Worm (Caenorhabditis elegans) whole organism, L4 larva: Measurements from ENCODE around the gene srt-70.
A peak's percentile ranks its signal among the peaks of the same experiment; 100 is the strongest.

ENCODE experiments used
- D1046.2 ChIP-seq: fragments of 200-800 bp; sonication (Bioruptor generic); IDR thresholded peaks from 2 replicates; pipeline ENCODE4 v1.3.6; 2022; ENCODE audit warnings: missing genetic modification characterization, missing compliant biosample characterization
- F44E2.7 ChIP-seq: fragments of 200-800 bp; sonication (Bioruptor generic); IDR thresholded peaks from 2 replicates; pipeline ENCODE4 v2.1.2; 2022; ENCODE audit warnings: missing genetic modification characterization, missing compliant biosample characterization
- R02D3.7 ChIP-seq: fragments of 150-350 bp; sonication (generic microtip); optimal IDR thresholded peaks from 3 replicates; lab custom pipeline; 2014; ENCODE audit warnings: missing biosample characterization, missing genetic modification characterization
- T20F7.1 ChIP-seq: fragments of 200-800 bp; sonication (Bioruptor generic); optimal IDR thresholded peaks from 2 replicates; lab custom pipeline; 2018; ENCODE audit warnings: mild to moderate bottlenecking, missing genetic modification characterization, missing compliant biosample characterization
- ZK337.2 ChIP-seq: fragments of 200-800 bp; sonication (Bioruptor generic); IDR thresholded peaks from 2 replicates; pipeline ENCODE4 v1.3.6; 2022; ENCODE audit warnings: missing genetic modification reagents, missing genetic modification characterization, missing compliant biosample characterization
- aha-1 ChIP-seq: fragments of 150-350 bp; peaks from one replicate; lab custom pipeline; 2014; ENCODE audit warnings: missing biosample characterization, missing genetic modification characterization
- ama-1 ChIP-seq: fragments of 150-350 bp; optimal IDR thresholded peaks from 2 replicates; lab custom pipeline; 2014; ENCODE audit warnings: inconsistent platforms, mixed read lengths
- ceh-20 ChIP-seq: fragments of 200-800 bp; sonication (Bioruptor generic); IDR thresholded peaks from 2 replicates; pipeline ENCODE4 v1.3.6; 2022; ENCODE audit warnings: missing genetic modification reagents, missing genetic modification characterization, missing compliant biosample characterization
- ceh-28 ChIP-seq: fragments of 150-350 bp; optimal IDR thresholded peaks from 2 replicates; lab custom pipeline; 2014; ENCODE audit warnings: missing biosample characterization, missing genetic modification reagents, missing genetic modification characterization
- ceh-82 ChIP-seq: sonication (generic microtip); optimal IDR thresholded peaks from 2 replicates; lab custom pipeline; 2017; ENCODE audit warnings: missing biosample characterization, missing genetic modification characterization
- ces-1 ChIP-seq: fragments of 150-350 bp; sonication (generic microtip); optimal IDR thresholded peaks from 4 replicates; lab custom pipeline; 2014; ENCODE audit warnings: missing biosample characterization, missing genetic modification reagents, missing genetic modification characterization
- daf-16 ChIP-seq, 3 experiments: sonication (generic microtip); optimal IDR thresholded peaks; 2 replicates each; lab custom pipeline; 2016 to 2017; ENCODE audit warnings: missing genetic modification characterization in 3 of 3, missing genetic modification reagents in 3 of 3, mild to moderate bottlenecking in 2 of 3, missing compliant biosample characterization in 2 of 3, missing biosample characterization in 1 of 3, moderate library complexity in 1 of 3
- daf-8 ChIP-seq: fragments of 200-800 bp; sonication (Bioruptor generic); IDR thresholded peaks from 2 replicates; pipeline ENCODE4 v1.3.6; 2022; ENCODE audit warnings: missing genetic modification characterization, missing compliant biosample characterization
- dmd-6 ChIP-seq: fragments of 200-800 bp; sonication (Bioruptor generic); IDR thresholded peaks from 2 replicates; pipeline ENCODE4 v1.3.6; 2022; ENCODE audit warnings: missing genetic modification reagents, missing genetic modification characterization, missing compliant biosample characterization
- dmd-8 ChIP-seq: fragments of 200-800 bp; sonication (Bioruptor generic); IDR thresholded peaks from 2 replicates; pipeline ENCODE4 v1.3.6; 2022; ENCODE audit warnings: missing genetic modification characterization, missing compliant biosample characterization
- dpl-1 ChIP-seq: fragments of 150-350 bp; optimal IDR thresholded peaks from 2 replicates; lab custom pipeline; 2014; ENCODE audit warnings: missing biosample characterization, missing genetic modification reagents, missing genetic modification characterization
- duxl-1 ChIP-seq: sonication (generic microtip); optimal IDR thresholded peaks from 2 replicates; lab custom pipeline; 2016; ENCODE audit warnings: mild to moderate bottlenecking, missing genetic modification characterization, moderate library complexity, missing compliant biosample characterization; ENCODE audit not compliant: poor library complexity
- dve-1 ChIP-seq: sonication (generic microtip); optimal IDR thresholded peaks from 2 replicates; lab custom pipeline; 2017; ENCODE audit warnings: antibody characterized with exemption, mild to moderate bottlenecking, missing genetic modification characterization, missing compliant biosample characterization; ENCODE audit not compliant: insufficient read depth
- egl-43 ChIP-seq: fragments of 200-800 bp; sonication (Bioruptor generic); IDR thresholded peaks from 2 replicates; pipeline ENCODE4 v1.3.6; 2022; ENCODE audit warnings: missing genetic modification reagents, missing genetic modification characterization, missing compliant biosample characterization
- fkh-10 ChIP-seq: fragments of 150-350 bp; optimal IDR thresholded peaks from 2 replicates; lab custom pipeline; 2014; ENCODE audit warnings: missing biosample characterization, missing genetic modification reagents, missing genetic modification characterization
- fos-1 ChIP-seq: fragments of 150-350 bp; optimal IDR thresholded peaks from 2 replicates; lab custom pipeline; 2014; ENCODE audit warnings: missing biosample characterization, missing genetic modification characterization
- gei-8 ChIP-seq: fragments of 200-800 bp; sonication (Bioruptor generic); optimal IDR thresholded peaks from 2 replicates; lab custom pipeline; 2018; ENCODE audit warnings: mild to moderate bottlenecking, missing genetic modification characterization, missing compliant biosample characterization
- hlh-11 ChIP-seq: fragments of 200-800 bp; sonication (Bioruptor generic); optimal IDR thresholded peaks from 2 replicates; lab custom pipeline; 2018; ENCODE audit warnings: mild to moderate bottlenecking, missing genetic modification characterization, missing compliant biosample characterization
- hlh-30 ChIP-seq: sonication (generic microtip); optimal IDR thresholded peaks from 2 replicates; lab custom pipeline; 2017; ENCODE audit warnings: antibody characterized with exemption, mild to moderate bottlenecking, missing genetic modification characterization, missing compliant biosample characterization; ENCODE audit not compliant: insufficient read depth
- hmg-1.1 ChIP-seq: fragments of 200-800 bp; sonication (Bioruptor generic); IDR thresholded peaks from 2 replicates; pipeline ENCODE4 v1.3.6; 2022; ENCODE audit warnings: missing genetic modification reagents, missing genetic modification characterization, missing compliant biosample characterization
- jun-1 ChIP-seq: fragments of 150-350 bp; optimal IDR thresholded peaks from 2 replicates; lab custom pipeline; 2014; ENCODE audit warnings: missing biosample characterization, missing genetic modification reagents, missing genetic modification characterization
- lin-13 ChIP-seq: fragments of 150-350 bp; optimal IDR thresholded peaks from 2 replicates; lab custom pipeline; 2014; ENCODE audit warnings: missing biosample characterization, missing genetic modification reagents, missing genetic modification characterization
- lin-15B ChIP-seq: fragments of 150-350 bp; sonication (generic microtip); optimal IDR thresholded peaks from 3 replicates; lab custom pipeline; 2014; ENCODE audit warnings: missing biosample characterization, missing genetic modification characterization
- lin-29 ChIP-seq: fragments of 200-800 bp; sonication (Bioruptor generic); IDR thresholded peaks from 2 replicates; pipeline ENCODE4 v1.3.6; 2022; ENCODE audit warnings: missing genetic modification reagents, missing genetic modification characterization, missing compliant biosample characterization
- lin-38 ChIP-seq: fragments of 200-800 bp; sonication (Bioruptor generic); IDR thresholded peaks from 2 replicates; pipeline ENCODE4 v1.3.6; 2022; ENCODE audit warnings: missing genetic modification reagents, missing genetic modification characterization, missing compliant biosample characterization
- lin-39 ChIP-seq: fragments of 150-350 bp; optimal IDR thresholded peaks from 2 replicates; lab custom pipeline; 2014; ENCODE audit warnings: missing biosample characterization, missing genetic modification reagents, missing genetic modification characterization
- lir-3 ChIP-seq: sonication (generic microtip); optimal IDR thresholded peaks from 2 replicates; lab custom pipeline; 2016; ENCODE audit warnings: mild to moderate bottlenecking, missing genetic modification characterization, missing compliant biosample characterization
- madf-5 ChIP-seq, 2 experiments: fragments of 200-800 bp; sonication (Bioruptor generic); IDR thresholded peaks; 2 replicates each; pipeline ENCODE4 v1.3.6; 2022; ENCODE audit warnings: missing compliant biosample characterization in 2 of 2, missing genetic modification characterization in 2 of 2
- mdl-1 ChIP-seq, 2 experiments: fragments of 150-350 bp in 1 of 2; sonication (generic microtip) in 1 of 2; optimal IDR thresholded peaks; 2 replicates each; lab custom pipeline; 2014 to 2017; ENCODE audit warnings: missing biosample characterization in 2 of 2, missing genetic modification characterization in 2 of 2
- mes-2 ChIP-seq: sonication (generic microtip); optimal IDR thresholded peaks from 2 replicates; lab custom pipeline; 2016; ENCODE audit warnings: missing genotype, mild to moderate bottlenecking, missing genetic modification characterization, missing compliant biosample characterization; ENCODE audit not compliant: poor library complexity, severe bottlenecking
- mxl-3 ChIP-seq: fragments of 200-800 bp; sonication (Bioruptor generic); optimal IDR thresholded peaks from 2 replicates; lab custom pipeline; 2018; ENCODE audit warnings: mild to moderate bottlenecking, missing genetic modification characterization, missing compliant biosample characterization
- nhr-10 ChIP-seq: fragments of 150-350 bp; optimal IDR thresholded peaks from 2 replicates; lab custom pipeline; 2014; ENCODE audit warnings: missing biosample characterization, missing genetic modification characterization
- nhr-25 ChIP-seq: sonication (generic microtip); optimal IDR thresholded peaks from 2 replicates; lab custom pipeline; 2017; ENCODE audit warnings: missing genetic modification characterization, mild to moderate bottlenecking, missing compliant biosample characterization, antibody characterized with exemption, moderate library complexity, borderline replicate concordance; ENCODE audit not compliant: insufficient read depth
- nhr-28 ChIP-seq: fragments of 150-350 bp; optimal IDR thresholded peaks from 2 replicates; lab custom pipeline; 2014; ENCODE audit warnings: missing biosample characterization, missing genetic modification characterization
- nhr-41 ChIP-seq: fragments of 200-800 bp; sonication (Bioruptor generic); IDR thresholded peaks from 2 replicates; pipeline ENCODE4 v1.3.6; 2022; ENCODE audit warnings: missing genetic modification reagents, missing genetic modification characterization, missing compliant biosample characterization
- nhr-48 ChIP-seq: sonication (generic microtip); optimal IDR thresholded peaks from 2 replicates; lab custom pipeline; 2016; ENCODE audit warnings: mild to moderate bottlenecking, missing genetic modification characterization, missing compliant biosample characterization
- nhr-6 ChIP-seq: fragments of 150-350 bp; optimal IDR thresholded peaks from 2 replicates; lab custom pipeline; 2014; ENCODE audit warnings: missing biosample characterization, missing genetic modification characterization
- rbr-2 ChIP-seq: sonication (generic microtip); optimal IDR thresholded peaks from 2 replicates; lab custom pipeline; 2016; ENCODE audit warnings: missing genotype, missing genetic modification characterization, missing compliant biosample characterization
- snpc-1.2 ChIP-seq: fragments of 200-800 bp; sonication (Bioruptor generic); IDR thresholded peaks from 2 replicates; pipeline ENCODE4 v1.3.6; 2022; ENCODE audit warnings: missing genetic modification reagents, missing genetic modification characterization, missing compliant biosample characterization
- unc-62 ChIP-seq, 3 experiments: fragments of 150-350 bp in 1 of 3; sonication (generic microtip); optimal IDR thresholded peaks in 2 of 3; peaks in 1 of 3; 1 replicate in 1 of 3; 2 replicates in 2 of 3; lab custom pipeline; 2014 to 2017; ENCODE audit warnings: missing biosample characterization in 3 of 3, missing genetic modification characterization in 3 of 3, missing genetic modification reagents in 3 of 3, missing genotype in 1 of 3
- vab-7 ChIP-seq: fragments of 200-800 bp; sonication (Bioruptor generic); IDR thresholded peaks from 2 replicates; pipeline ENCODE4 v1.3.6; 2022; ENCODE audit warnings: missing genetic modification reagents, missing genetic modification characterization, missing compliant biosample characterization
- zip-11 ChIP-seq: fragments of 200-800 bp; sonication (Bioruptor generic); IDR thresholded peaks from 2 replicates; pipeline ENCODE4 v1.3.6; 2022; ENCODE audit warnings: missing genetic modification characterization, missing compliant biosample characterization
- ztf-7 ChIP-seq: fragments of 150-350 bp; optimal IDR thresholded peaks from 2 replicates; lab custom pipeline; 2014; ENCODE audit warnings: missing biosample characterization, missing genetic modification characterization

The srt-70 gene

ce11 chrV:5273241-5273640, 13.9 kb upstream of the srt-70 start:
- TF ChIP-seq unc-62 (GFP tag; optimal IDR thresholded peaks at IDR 0.05 in 1 of 2; lab: Kevin White, UChicago), result peak in 1 of 2 experiments; percentile 44
- no peak for TF ChIP-seq unc-62 (tag; optimal IDR thresholded peaks at IDR 0.05; lab: Kevin White, UChicago)
- peak; percentile 31 for TF ChIP-seq dve-1
- TF ChIP-seq lin-39 (tag; lab: Kevin White, UChicago), result no peak
- no peak for TF ChIP-seq nhr-41 (GFP tag; lab: Robert Waterston, UW)
- TF ChIP-seq ZK337.2 (GFP tag; lab: Robert Waterston, UW), result no peak

ce11 chrV:5272619-5273074, 13.3 kb upstream of the srt-70 start:
- TF ChIP-seq nhr-6 (tag; lab: Kevin White, UChicago) (no peak), lin-13 (GFP tag; lab: Kevin White, UChicago) (no peak), rbr-2 (no peak), nhr-25 (tag; lab: Kevin White, UChicago) (no peak), nhr-48 (tag; lab: Kevin White, UChicago) (peak; percentile 60), gei-8 (GFP tag; lab: Kevin White, UChicago) (no peak), hlh-30 (tag; lab: Kevin White, UChicago) (peak; percentile 15), lin-15B (tag; lab: Kevin White, UChicago) (no peak), ztf-7 (tag; lab: Kevin White, UChicago) (no peak), dmd-8 (GFP tag; lab: Robert Waterston, UW) (no peak), daf-8 (GFP tag; lab: Robert Waterston, UW) (no peak), ceh-20 (GFP tag; lab: Robert Waterston, UW) (no peak), snpc-1.2 (GFP tag; lab: Robert Waterston, UW) (no peak), jun-1 (tag; lab: Kevin White, UChicago) (no peak), ces-1 (GFP tag; lab: Kevin White, UChicago) (no peak), vab-7 (GFP tag; lab: Robert Waterston, UW) (no peak), mdl-1 (tag; optimal IDR thresholded peaks at IDR 0.05; lab: Kevin White, UChicago) (no peak), dmd-6 (GFP tag; lab: Robert Waterston, UW) (peak; percentile 46; the same call in 1 of the 2 replicates), fkh-10 (GFP tag; lab: Kevin White, UChicago) (no peak), lin-29 (GFP tag; lab: Robert Waterston, UW) (no peak), lir-3 (no peak), F44E2.7 (GFP tag; lab: Robert Waterston, UW) (no peak), nhr-28 (tag; lab: Kevin White, UChicago) (peak; percentile 48), D1046.2 (GFP tag; lab: Robert Waterston, UW) (no peak), fos-1 (tag; lab: Kevin White, UChicago) (no peak), daf-16 (GFP tag; optimal IDR thresholded peaks at IDR 0.05; lab: Kevin White, UChicago) (no peak), daf-16 (tag; optimal IDR thresholded peaks at IDR 0.05; lab: Kevin White, UChicago) (peak; percentile 52), madf-5 (GFP tag; IDR thresholded peaks at IDR 0.05; lab: Robert Waterston, UW) (no peak), lin-38 (GFP tag; lab: Robert Waterston, UW) (no peak), mes-2 (tag; lab: Kevin White, UChicago) (no peak), R02D3.7 (no peak), T20F7.1 (GFP tag; lab: Kevin White, UChicago) (no peak), dve-1 (no peak), hmg-1.1 (GFP tag; lab: Robert Waterston, UW) (0 out of 2 replicates have a peak, but pooled peaks have one; percentile 17), nhr-10 (tag; lab: Kevin White, UChicago) (no peak), ZK337.2 (GFP tag; lab: Robert Waterston, UW) (no peak), egl-43 (GFP tag; lab: Robert Waterston, UW) (peak; percentile 15; the same call in 1 of the 2 replicates), duxl-1 (no peak), hlh-11 (tag; lab: Kevin White, UChicago) (peak; percentile 70), ama-1 (lab: Kevin White, UChicago) (no peak), zip-11 (GFP tag; lab: Robert Waterston, UW) (no peak), aha-1 (tag; lab: Kevin White, UChicago) (peak; percentile 39), ceh-28 (tag; lab: Kevin White, UChicago) (no peak), dpl-1 (no peak), mxl-3 (GFP tag; lab: Kevin White, UChicago) (peak; percentile 81), ceh-82 (tag; lab: Kevin White, UChicago) (no peak)
